Worm (Caenorhabditis elegans) whole organism, early embryonic: Measurements from ENCODE around the gene lys-3.

Experiments used
- ama-1 ChIP-seq: fragments of 150-350 bp; optimal IDR thresholded peaks from 2 replicates; lab custom pipeline; 2014
- ceh-13 ChIP-seq: fragments of 200-800 bp; sonication (Bioruptor generic); optimal IDR thresholded peaks from 2 replicates; lab custom pipeline; 2018; ENCODE audit warnings: mild to moderate bottlenecking, missing genetic modification characterization, missing compliant biosample characterization
- hnd-1 ChIP-seq: sonication (generic microtip); optimal IDR thresholded peaks from 2 replicates; lab custom pipeline; 2016; ENCODE audit warnings: missing genetic modification characterization, missing compliant biosample characterization
- pes-1 ChIP-seq: fragments of 200-800 bp; sonication (Bioruptor generic); IDR thresholded peaks from 2 replicates; pipeline ENCODE4 v1.3.6; 2022; ENCODE audit warnings: missing genetic modification reagents, missing genetic modification characterization, missing compliant biosample characterization
- tbx-11 ChIP-seq: fragments of 200-800 bp; sonication (Bioruptor generic); IDR thresholded peaks from 2 replicates; pipeline ENCODE4 v1.3.6; 2022; ENCODE audit warnings: missing genetic modification characterization, missing compliant biosample characterization

ce11 chrV:10313953-10314352 is 30.6 kb upstream of the lys-3 start, which contains the start of gene gcy-6:
- TF ChIP-seq pes-1 (GFP tag; lab: Robert Waterston, UW) (no peak), tbx-11 (GFP tag; lab: Robert Waterston, UW) (no peak), ceh-13 (no peak), hnd-1 (tag; lab: Kevin White, UChicago) (no peak), ama-1 (no peak)
